Worm (Caenorhabditis elegans): ENCODE measurements around the gene T28A8.8.

DNA sequence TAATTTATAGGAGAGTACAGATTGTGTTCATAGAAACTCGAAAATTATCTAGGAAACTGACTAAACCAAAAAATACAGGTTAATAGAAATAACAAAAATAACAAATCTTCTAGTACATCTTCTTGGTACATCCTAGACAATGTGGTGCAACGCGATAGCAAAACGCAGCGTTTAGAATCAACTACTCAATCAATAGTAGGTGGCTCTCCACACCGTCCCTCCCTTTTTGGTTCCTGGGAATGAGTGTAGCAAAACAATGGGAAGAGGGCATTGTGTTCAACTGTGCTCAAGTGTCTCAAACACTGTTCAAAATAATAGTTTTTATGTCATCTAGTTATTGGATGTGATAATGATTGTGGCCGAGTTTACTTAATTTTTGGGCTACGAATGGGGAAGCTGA, 25.9 kb upstream of the T28A8.8 start, which contains the start of gene T27E9.6:
- no peak for TF ChIP-seq tbx-2 (tag; optimal IDR thresholded peaks at IDR 0.05)
- no peak for TF ChIP-seq ceh-90 (tag; optimal IDR thresholded peaks at IDR 0.05)
- no peak for TF ChIP-seq lir-3 (tag; optimal IDR thresholded peaks at IDR 0.05; ENCODE audit: poor library complexity)
- TF ChIP-seq sox-4 (tag; optimal IDR thresholded peaks at IDR 0.05): no peak
- TF ChIP-seq fos-1 (tag; optimal IDR thresholded peaks at IDR 0.05): no peak
- TF ChIP-seq ztf-4 (tag; optimal IDR thresholded peaks at IDR 0.05): no peak
- no peak for TF ChIP-seq nhr-77 (tag; optimal IDR thresholded peaks at IDR 0.05)
